Worm (Caenorhabditis elegans) whole organism, late embryonic: ENCODE measurements around the gene mrt-2.

ENCODE experiments used
- ama-1 ChIP-seq: fragments of 150-350 bp; optimal IDR thresholded peaks from 2 replicates; lab custom pipeline; 2014
- ceh-31 ChIP-seq: sonication (generic microtip); optimal IDR thresholded peaks from 2 replicates; lab custom pipeline; 2016; ENCODE audit warnings: missing genetic modification characterization, missing compliant biosample characterization
- ceh-6 ChIP-seq: fragments of 200-800 bp; sonication (Bioruptor generic); optimal IDR thresholded peaks from 2 replicates; lab custom pipeline; 2018; ENCODE audit warnings: mild to moderate bottlenecking, missing genetic modification characterization, missing compliant biosample characterization
- dve-1 ChIP-seq: sonication (generic microtip); optimal IDR thresholded peaks from 2 replicates; lab custom pipeline; 2017; ENCODE audit warnings: antibody characterized with exemption, mild to moderate bottlenecking, missing genetic modification characterization, missing compliant biosample characterization
- fax-1 ChIP-seq: sonication (generic microtip); optimal IDR thresholded peaks from 2 replicates; lab custom pipeline; 2016; ENCODE audit warnings: missing genotype, missing genetic modification characterization, missing compliant biosample characterization
- fkh-10 ChIP-seq: fragments of 150-350 bp; optimal IDR thresholded peaks from 2 replicates; lab custom pipeline; 2014; ENCODE audit warnings: missing biosample characterization, missing genetic modification reagents, missing genetic modification characterization
- hlh-13 ChIP-seq: fragments of 200-800 bp; sonication (Bioruptor generic); optimal IDR thresholded peaks from 2 replicates; lab custom pipeline; 2018; ENCODE audit warnings: mild to moderate bottlenecking, missing genetic modification characterization, missing compliant biosample characterization
- hlh-30 ChIP-seq: sonication (generic microtip); optimal IDR thresholded peaks from 2 replicates; lab custom pipeline; 2017; ENCODE audit warnings: antibody characterized with exemption, missing genetic modification characterization, missing compliant biosample characterization; ENCODE audit not compliant: insufficient read depth
- nhr-11 ChIP-seq: fragments of 150-350 bp; optimal IDR thresholded peaks from 2 replicates; lab custom pipeline; 2014; ENCODE audit warnings: missing biosample characterization, missing genetic modification characterization
- tbx-2 ChIP-seq: sonication (generic microtip); optimal IDR thresholded peaks from 2 replicates; lab custom pipeline; 2016; ENCODE audit warnings: missing genetic modification characterization, missing compliant biosample characterization
- tbx-7 ChIP-seq: sonication (generic microtip); optimal IDR thresholded peaks from 2 replicates; lab custom pipeline; 2016; ENCODE audit warnings: missing genotype, missing genetic modification characterization, missing compliant biosample characterization
- ttx-3 ChIP-seq: sonication (generic microtip); optimal IDR thresholded peaks from 2 replicates; lab custom pipeline; 2016; ENCODE audit warnings: missing genetic modification reagents, missing genetic modification characterization, missing compliant biosample characterization
- unc-3 ChIP-seq, 2 experiments: fragments of 200-800 bp in 1 of 2; sonication (Bioruptor generic) in 1 of 2; sonication (generic microtip) in 1 of 2; conservative IDR thresholded peaks in 1 of 2; optimal IDR thresholded peaks in 1 of 2; 2 replicates each; pipeline versions ENCODE4 v1.3.6 to Lab custom; 2016 to 2022; ENCODE audit warnings: missing compliant biosample characterization in 2 of 2, missing genetic modification characterization in 2 of 2, missing genetic modification reagents in 1 of 2
- zip-5 ChIP-seq: sonication (generic microtip); optimal IDR thresholded peaks from 2 replicates; lab custom pipeline; 2016; ENCODE audit warnings: missing genetic modification characterization, missing compliant biosample characterization

DNA sequence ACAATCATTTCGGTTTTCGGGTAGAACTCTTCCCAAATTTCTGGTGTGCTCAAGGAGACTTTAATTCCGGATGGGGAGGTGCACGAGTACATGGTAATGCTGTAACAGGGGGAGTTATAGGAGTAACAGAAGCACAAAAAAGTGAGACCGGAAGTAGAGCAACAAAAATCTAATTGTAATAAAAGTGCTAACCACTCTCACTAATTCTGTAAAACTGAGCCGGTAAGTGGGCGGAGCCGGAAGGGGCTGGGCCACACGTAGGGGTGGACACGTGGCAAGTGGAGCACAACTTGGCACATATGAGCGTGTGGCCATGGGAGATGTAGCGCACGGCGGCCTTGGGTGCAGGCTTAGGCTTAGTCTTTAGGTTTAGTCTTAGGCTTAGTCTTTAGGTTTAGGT lies 39.4 kb downstream of the mrt-2 start, which contains the start of gene tbx-38:
- TF ChIP-seq dve-1 (tag; lab: Kevin White, UChicago) (no peak), ttx-3 (tag; lab: Kevin White, UChicago) (no peak), hlh-13 (no peak), fkh-10 (no peak), hlh-30 (tag; lab: Kevin White, UChicago) (no peak), ama-1 (lab: Kevin White, UChicago) (no peak), tbx-7 (tag; lab: Kevin White, UChicago) (no peak), ceh-31 (tag; lab: Kevin White, UChicago) (no peak), unc-3 (GFP tag; conservative IDR thresholded peaks at IDR 0.05; lab: Robert Waterston, UW) (no peak), unc-3 (tag; optimal IDR thresholded peaks at IDR 0.05; lab: Kevin White, UChicago) (no peak), zip-5 (tag; lab: Kevin White, UChicago) (no peak), nhr-11 (tag; lab: Kevin White, UChicago) (no peak), fax-1 (tag; lab: Kevin White, UChicago) (no peak), ceh-6 (GFP tag; lab: Kevin White, UChicago) (no peak), tbx-2 (tag; lab: Kevin White, UChicago) (no peak)
